Fruit fly (Drosophila melanogaster) whole organism: ENCODE results near the gene TyrRS.

ENCODE experiments used
- CG8478 ChIP-seq: fragments of >200 bp; optimal IDR thresholded peaks from 2 replicates; lab custom pipeline; 2018; ENCODE audit warnings: inconsistent platforms
- Dll ChIP-seq: fragments of >200 bp; optimal IDR thresholded peaks from 2 replicates; lab custom pipeline; 2017
- EcR ChIP-seq, 2 experiments: fragments of >200 bp; optimal IDR thresholded peaks; 2 replicates each; lab custom pipeline; 2017; ENCODE audit warnings: missing biosample characterization in 2 of 2, missing genetic modification characterization in 2 of 2, missing genetic modification reagents in 2 of 2
- pan ChIP-seq: fragments of >200 bp; optimal IDR thresholded peaks from 2 replicates; lab custom pipeline; 2017
- psq ChIP-seq: fragments of >200 bp; optimal IDR thresholded peaks from 2 replicates; lab custom pipeline; 2017
- usp ChIP-seq: fragments of >200 bp; optimal IDR thresholded peaks from 2 replicates; lab custom pipeline; 2017; ENCODE audit warnings: missing biosample characterization, missing genetic modification characterization, mixed read lengths

Gene TyrRS

DNA sequence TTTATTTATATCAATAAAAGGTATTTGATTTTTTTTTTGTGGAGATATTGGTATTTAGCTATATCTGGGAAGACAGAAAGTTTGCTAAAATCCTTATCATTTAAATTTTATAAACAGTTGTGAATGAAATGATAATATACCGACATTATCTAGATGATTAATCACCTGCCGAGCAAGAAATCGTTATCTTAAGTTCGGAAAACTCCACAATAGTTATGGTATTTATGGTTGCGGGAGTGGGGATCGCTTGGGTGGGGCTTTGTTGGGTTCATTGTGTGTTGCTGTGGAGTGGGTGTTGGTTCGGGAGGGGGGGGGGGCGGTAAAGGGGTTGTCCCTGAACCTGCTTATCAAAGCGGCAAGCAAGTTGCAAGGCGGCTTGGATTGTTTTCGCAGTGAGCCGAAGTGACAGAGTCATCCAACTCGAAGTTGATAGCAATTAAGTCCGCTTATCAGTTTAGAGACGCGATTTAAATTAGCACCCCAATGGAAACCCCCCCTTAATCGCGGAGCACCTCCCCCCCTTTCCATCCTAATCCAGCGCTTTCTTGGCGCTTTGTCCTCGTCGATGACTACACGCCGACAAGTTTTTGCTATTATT lies 26.8 kb downstream of the TyrRS start:
- no peak for TF ChIP-seq psq (lab: Kevin White, UChicago)
- no peak for TF ChIP-seq pan (lab: Kevin White, UChicago)

DNA sequence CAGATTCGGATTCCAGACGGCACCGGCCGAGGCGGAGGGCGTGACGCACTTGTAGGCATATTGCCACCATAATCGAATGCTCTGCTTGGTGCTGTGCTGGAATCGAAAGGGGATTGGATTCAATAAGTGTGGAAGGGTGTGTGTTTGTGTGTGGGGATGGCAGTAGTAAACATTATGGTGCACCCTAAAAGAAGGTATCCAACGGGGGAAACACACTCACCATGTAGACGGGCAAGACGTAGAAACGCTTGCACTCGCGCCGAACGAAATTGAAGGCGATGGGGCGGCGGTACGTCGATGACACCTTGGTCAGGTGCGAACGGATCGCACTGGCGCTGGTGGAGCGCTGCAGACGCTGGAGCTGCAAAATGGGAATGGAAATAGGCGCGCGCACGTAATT lies 27.8 kb downstream of the TyrRS start:
- TF ChIP-seq usp (no peak), pan (lab: Kevin White, UChicago) (no peak), EcR (GFP tag; optimal IDR thresholded peaks at IDR 0.05; lab: Kevin White, UChicago) (no peak), CG8478 (no peak), Dll (lab: Kevin White, UChicago) (no peak)

DNA sequence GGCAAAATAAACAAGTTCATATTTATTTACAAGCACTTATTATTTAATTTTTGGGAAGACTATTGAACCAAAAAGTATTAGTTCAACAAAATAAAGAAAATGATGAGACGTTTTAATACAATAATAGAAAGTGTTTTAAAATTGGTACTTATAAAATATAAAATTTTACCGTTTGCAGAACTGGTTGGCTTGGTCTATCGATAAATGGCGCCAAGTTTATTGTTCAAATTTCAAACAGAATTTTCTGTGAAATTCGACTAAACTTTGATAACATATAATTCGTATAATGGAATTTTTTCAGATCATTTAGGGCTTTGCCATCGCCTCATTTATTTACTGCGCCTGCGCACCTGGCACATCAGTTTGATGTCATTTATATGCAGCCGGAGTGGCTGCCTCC lies 28.3 kb downstream of the TyrRS start:
- TF ChIP-seq pan (lab: Kevin White, UChicago) (no peak), usp (no peak), psq (lab: Kevin White, UChicago) (no peak), Dll (lab: Kevin White, UChicago) (no peak), CG8478 (no peak), EcR (GFP tag; optimal IDR thresholded peaks at IDR 0.05; lab: Kevin White, UChicago) (no peak)

DNA sequence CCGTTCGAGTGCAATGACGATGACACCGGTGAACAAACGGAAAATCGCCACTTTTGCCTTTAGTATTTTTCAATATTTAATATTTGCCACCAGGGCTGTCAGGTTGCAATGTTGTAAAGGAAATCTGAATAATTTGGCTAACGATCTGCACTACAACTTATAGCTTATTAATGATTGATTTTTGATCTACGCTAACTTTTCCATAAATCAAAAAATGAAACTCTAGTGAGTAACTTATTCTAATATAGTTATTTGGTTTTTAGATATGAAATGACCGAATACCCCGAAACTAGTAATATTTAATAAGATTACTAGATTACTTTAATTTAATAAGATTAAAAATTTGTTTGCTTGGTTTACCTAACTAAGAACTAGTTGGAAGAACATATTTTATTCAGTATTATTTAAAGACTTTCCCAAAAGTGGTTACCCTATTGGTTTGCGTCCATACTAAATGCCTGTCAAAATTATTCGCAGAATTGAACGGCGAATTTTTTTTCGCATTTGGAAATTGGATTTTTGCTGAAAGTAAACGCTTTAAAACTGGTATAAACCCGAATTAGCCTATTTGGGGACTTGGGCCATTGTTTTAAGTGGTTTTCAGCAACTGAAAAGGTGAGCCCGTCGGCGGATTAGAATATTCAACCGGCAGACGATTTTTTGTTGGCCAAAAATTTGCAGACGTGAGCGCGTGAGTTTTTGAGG lies 33.1 kb downstream of the TyrRS start, which contains the start of the genes Agpat3 and RAF2:
Gene Agpat3 (minus strand): TSS at position 78 of the 705 bp plus-strand sequence.
Gene RAF2 (plus strand): TSS at position 448 of the 705 bp plus-strand sequence.
- TF ChIP-seq Dll (lab: Kevin White, UChicago) (no peak), psq (lab: Kevin White, UChicago) (no peak), CG8478 (no peak), pan (lab: Kevin White, UChicago) (no peak), EcR (GFP tag; optimal IDR thresholded peaks at IDR 0.05; lab: Kevin White, UChicago) (no peak), usp (no peak)

DNA sequence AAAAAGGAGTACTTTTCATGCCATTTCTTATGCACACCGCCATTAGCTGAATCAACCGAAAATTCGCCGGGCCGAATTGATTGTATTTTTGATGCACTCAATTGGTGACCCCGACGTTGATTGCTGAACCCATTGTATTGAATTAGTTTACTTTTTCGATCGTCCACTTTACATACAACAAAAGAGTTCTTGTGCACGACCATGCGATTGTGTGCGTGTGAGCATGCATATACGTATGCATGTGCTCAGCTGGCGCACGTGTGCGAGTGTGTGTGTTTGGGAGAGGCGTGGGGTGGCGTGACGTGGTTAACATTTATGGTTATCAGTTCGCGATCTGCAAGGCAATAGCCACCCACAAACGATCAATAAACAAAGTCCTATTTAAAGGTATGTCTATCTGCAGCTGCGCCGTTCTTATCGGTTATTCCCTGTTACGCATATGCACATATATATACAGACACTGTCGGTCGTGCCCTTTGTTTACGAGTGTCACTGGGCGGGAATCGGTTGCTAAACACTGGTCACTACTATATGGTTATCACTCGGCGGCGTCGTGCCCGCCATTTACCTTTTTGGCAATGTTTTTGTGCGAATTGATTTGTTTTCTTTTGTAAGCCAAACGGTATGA lies 33.7 kb downstream of the TyrRS start:
- no peak for TF ChIP-seq Dll (lab: Kevin White, UChicago)

DNA sequence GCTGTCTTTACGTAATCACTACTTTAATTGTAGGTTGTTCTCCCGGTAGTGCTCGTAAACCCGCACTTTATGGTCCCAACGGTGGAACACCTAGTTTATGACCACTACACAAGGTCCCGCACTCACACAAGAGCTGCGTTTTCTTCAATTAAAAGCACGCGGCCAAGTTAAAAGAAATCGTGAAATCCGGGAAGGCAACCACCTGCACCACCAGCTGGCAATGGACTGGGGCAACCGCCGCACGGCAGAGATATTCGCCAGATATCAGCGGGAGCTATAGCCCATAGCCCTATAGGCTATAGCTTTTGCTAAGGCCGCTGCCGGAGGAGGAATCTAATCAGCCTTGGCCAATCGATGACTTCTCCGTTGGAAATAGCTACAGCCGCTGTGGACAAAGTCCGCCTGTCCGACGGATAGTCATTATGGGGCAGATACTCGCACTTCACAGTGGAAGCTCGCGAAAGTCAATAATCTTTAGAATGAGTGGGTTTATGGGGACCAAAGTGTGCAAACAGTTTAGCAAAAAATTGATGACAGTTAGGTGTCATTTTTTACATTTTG lies 34.9 kb downstream of the TyrRS start:
- TF ChIP-seq usp (no peak), EcR (GFP tag; optimal IDR thresholded peaks at IDR 0.05; lab: Kevin White, UChicago) (no peak), Dll (lab: Kevin White, UChicago) (no peak), pan (lab: Kevin White, UChicago) (no peak), CG8478 (no peak), psq (lab: Kevin White, UChicago) (no peak)

DNA sequence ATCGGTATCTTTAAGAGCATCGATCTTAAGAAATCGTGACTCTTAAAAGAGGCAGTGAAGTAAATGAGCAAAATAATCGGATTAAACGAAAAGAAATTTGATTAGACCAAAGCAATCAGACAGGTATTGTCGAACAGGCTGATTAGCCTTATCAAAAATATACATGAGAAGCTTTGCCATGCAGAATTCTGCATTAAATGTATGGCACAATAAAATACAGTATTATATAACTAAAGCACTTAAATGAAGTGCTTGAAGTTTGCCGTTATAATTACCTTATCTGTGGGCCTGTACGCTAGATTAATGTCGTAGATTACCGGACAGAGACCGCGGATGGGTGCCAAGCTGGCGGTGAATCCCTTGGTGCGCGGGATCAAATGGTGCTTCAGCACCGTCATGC lies 36.0 kb downstream of the TyrRS start:
- TF ChIP-seq Dll (lab: Kevin White, UChicago) (no peak), EcR (GFP tag; optimal IDR thresholded peaks at IDR 0.05; lab: Kevin White, UChicago) (no peak), psq (lab: Kevin White, UChicago) (no peak), CG8478 (no peak), pan (lab: Kevin White, UChicago) (no peak), usp (no peak)

DNA sequence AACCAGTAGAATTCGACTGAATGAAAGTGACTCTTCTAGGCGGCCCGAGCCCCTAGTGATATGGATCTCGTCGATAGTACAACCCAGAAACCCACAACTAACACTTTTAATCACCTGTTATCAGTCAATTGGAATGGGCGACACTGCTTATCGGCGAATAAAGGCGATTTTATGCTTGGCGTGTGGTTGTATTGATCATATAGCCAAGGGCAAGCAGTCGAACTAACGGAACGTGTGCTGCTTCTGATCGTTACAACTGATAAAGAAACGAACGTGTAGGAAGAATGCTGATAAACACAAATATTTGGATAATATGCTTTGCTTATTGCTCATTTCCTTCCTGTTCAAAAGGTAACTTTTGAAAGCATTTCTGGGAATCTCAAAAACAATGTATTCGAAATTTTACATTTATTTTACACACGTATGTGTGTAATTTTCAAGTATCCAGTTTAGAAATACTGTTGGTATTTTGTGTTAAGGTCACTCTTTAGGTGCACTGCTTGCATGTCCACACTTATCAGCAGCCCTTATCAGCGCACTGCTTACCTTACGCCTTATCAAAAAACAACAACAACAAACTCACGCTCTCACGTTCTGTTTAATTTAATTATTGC lies 37.8 kb downstream of the TyrRS start, which contains the start of gene Agpat4:
Gene Agpat4 (minus strand): TSS at position 387 of the 614 bp plus-strand sequence.
- TF ChIP-seq psq (lab: Kevin White, UChicago) (no peak), pan (lab: Kevin White, UChicago) (no peak), CG8478 (no peak), usp (no peak), EcR (GFP tag; optimal IDR thresholded peaks at IDR 0.05; lab: Kevin White, UChicago) (no peak), Dll (lab: Kevin White, UChicago) (no peak)

DNA sequence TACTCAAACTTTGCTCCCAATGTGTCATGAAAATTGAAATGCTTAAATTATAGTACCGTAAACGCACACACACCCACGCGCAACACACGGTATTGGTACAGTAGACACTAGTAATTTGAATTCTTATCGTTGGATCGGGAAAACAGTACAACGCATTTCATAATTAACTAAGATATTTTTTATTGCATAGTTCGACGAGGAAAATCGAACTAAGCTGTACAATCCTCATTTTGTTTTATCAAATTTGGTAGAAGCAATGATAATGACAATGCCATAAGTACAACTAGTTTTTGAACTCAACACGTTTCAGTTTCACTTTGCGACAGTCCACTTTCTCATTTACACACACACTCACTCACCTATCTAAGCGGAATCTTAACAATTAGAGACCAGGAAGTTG lies 38.3 kb downstream of the TyrRS start:
- TF ChIP-seq usp, result no peak
- no peak for TF ChIP-seq pan (lab: Kevin White, UChicago)
- TF ChIP-seq EcR (GFP tag; optimal IDR thresholded peaks at IDR 0.05; lab: Kevin White, UChicago), result no peak
- no peak for TF ChIP-seq psq (lab: Kevin White, UChicago)
- no peak for TF ChIP-seq CG8478
- no peak for TF ChIP-seq Dll (lab: Kevin White, UChicago)

DNA sequence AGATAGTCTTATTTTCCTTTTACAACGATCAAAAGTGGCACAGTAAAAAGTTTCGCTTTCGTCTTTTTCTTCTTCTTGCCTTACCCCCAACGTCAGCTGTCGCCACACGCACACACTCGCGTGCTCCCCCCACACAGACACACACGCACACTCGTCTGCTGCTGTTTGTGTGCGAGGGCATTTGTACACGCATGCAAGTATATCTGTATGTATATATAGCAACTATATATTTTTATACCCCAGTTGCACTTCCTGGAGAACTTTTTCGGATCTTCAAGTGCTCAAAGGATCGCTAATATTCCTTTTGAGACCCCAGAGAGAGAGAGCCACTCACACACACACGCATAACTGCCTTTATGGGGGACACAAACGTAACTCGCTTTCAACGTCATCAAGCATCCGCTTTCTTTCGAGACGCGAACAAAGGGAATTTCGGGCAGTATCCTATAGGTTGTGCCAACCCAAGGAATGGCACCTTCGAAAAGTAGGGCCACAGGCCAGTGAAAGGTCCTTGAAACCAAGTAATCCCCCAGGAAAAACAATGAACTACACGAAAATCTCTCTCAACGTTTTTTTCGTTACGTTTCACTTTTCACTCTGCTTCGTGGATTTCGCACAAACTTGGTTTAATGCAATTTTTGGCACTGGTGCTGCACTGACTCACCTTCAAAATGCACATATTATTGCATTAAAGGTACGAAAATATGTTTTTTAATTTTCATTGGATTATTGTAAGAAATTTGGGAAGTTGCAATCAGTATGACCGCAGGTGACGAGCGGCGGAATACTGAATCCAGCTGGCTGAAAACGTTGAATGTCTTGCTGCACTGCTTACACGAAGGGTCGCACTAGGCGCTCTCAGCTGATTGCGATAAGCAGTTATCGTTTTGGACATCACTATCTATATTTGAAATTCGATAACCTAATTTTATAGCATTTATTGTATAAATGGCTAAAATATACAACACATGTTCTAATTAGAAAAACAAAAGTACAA lies 41.0 kb downstream of the TyrRS start, which contains the start of gene roq:
Gene roq (minus strand): TSS at position 799 of the 997 bp plus-strand sequence.
- TF ChIP-seq CG8478 (peak; percentile 9), pan (lab: Kevin White, UChicago) (no peak)

DNA sequence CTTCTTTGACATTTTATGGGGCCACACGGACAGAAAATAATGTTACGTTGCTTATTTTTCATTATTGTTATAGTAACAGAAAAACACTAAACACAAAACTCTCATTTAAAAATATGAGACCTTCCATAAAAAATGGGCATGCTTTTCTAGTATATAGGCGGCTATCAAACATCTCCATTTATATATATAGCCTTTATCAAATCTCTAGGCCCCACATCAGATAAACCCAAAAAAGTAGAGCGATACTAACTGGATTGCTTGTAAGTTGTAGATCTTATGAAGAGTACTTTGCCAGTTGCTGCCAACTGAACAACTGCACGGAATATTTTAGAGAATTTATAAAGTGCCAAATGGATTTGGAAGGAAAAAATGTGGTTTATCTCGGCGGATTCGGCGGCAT lies 49.6 kb downstream of the TyrRS start, which contains the start of gene CG18814:
Gene CG18814 (plus strand): TSS at position 301 of the 400 bp plus-strand sequence.
- TF ChIP-seq usp, result no peak
- no peak for TF ChIP-seq CG8478
- TF ChIP-seq Dll (lab: Kevin White, UChicago), result no peak
- TF ChIP-seq pan (lab: Kevin White, UChicago), result no peak
- TF ChIP-seq EcR (GFP tag; optimal IDR thresholded peaks at IDR 0.05; lab: Kevin White, UChicago), result no peak
- TF ChIP-seq psq (lab: Kevin White, UChicago), result no peak
